Worm (Caenorhabditis elegans) whole organism, mixed stage, embryonic: Measurements from ENCODE around the gene F54E2.1.

Experiments
- M03D4.4 ChIP-seq: sonication (generic microtip); optimal IDR thresholded peaks from 2 replicates; lab custom pipeline; 2017; ENCODE audit warnings: mild to moderate bottlenecking, missing genetic modification characterization, missing compliant biosample characterization
- bed-3 ChIP-seq: fragments of 200-800 bp; sonication (Bioruptor generic); optimal IDR thresholded peaks from 3 replicates; lab custom pipeline; 2018; ENCODE audit warnings: mild to moderate bottlenecking, missing genetic modification characterization, moderate library complexity, missing compliant biosample characterization
- blmp-1 ChIP-seq: fragments of 150-350 bp; optimal IDR thresholded peaks from 2 replicates; lab custom pipeline; 2014; ENCODE audit warnings: missing biosample characterization, missing genetic modification characterization
- ceh-39 ChIP-seq: fragments of 150-350 bp; optimal IDR thresholded peaks from 2 replicates; lab custom pipeline; 2014; ENCODE audit warnings: missing biosample characterization, missing genetic modification characterization
- ceh-43 ChIP-seq: fragments of 200-800 bp; sonication (Bioruptor generic); optimal IDR thresholded peaks from 2 replicates; lab custom pipeline; 2018; ENCODE audit warnings: mild to moderate bottlenecking, missing genetic modification characterization, moderate library complexity, missing compliant biosample characterization
- ceh-83 ChIP-seq: fragments of 200-800 bp; sonication (Bioruptor generic); optimal IDR thresholded peaks from 2 replicates; lab custom pipeline; 2018; ENCODE audit warnings: mild to moderate bottlenecking, missing genetic modification characterization, missing compliant biosample characterization
- ces-1 ChIP-seq: fragments of 150-350 bp; optimal IDR thresholded peaks from 2 replicates; lab custom pipeline; 2014; ENCODE audit warnings: missing biosample characterization, missing genetic modification reagents, missing genetic modification characterization
- drap-1 ChIP-seq: fragments of 200-800 bp; sonication (Bioruptor generic); optimal IDR thresholded peaks from 3 replicates; lab custom pipeline; 2018; ENCODE audit warnings: mild to moderate bottlenecking, missing genetic modification characterization, missing compliant biosample characterization
- elt-1 ChIP-seq: sonication (generic microtip); optimal IDR thresholded peaks from 2 replicates; lab custom pipeline; 2017; ENCODE audit warnings: missing genetic modification characterization, mild to moderate bottlenecking, missing compliant biosample characterization, antibody characterized with exemption, moderate library complexity, borderline replicate concordance; ENCODE audit not compliant: insufficient read depth
- elt-3 ChIP-seq: fragments of 150-350 bp; optimal IDR thresholded peaks from 2 replicates; lab custom pipeline; 2014; ENCODE audit warnings: missing biosample characterization, missing genetic modification characterization
- flh-1 ChIP-seq: fragments of 200-800 bp; sonication (Bioruptor generic); optimal IDR thresholded peaks from 2 replicates; lab custom pipeline; 2018; ENCODE audit warnings: mild to moderate bottlenecking, missing genetic modification characterization, moderate library complexity, missing compliant biosample characterization
- ham-2 ChIP-seq: fragments of 200-800 bp; sonication (Bioruptor generic); optimal IDR thresholded peaks from 2 replicates; lab custom pipeline; 2018; ENCODE audit warnings: mild to moderate bottlenecking, missing genetic modification characterization, missing compliant biosample characterization
- hlh-1 ChIP-seq: fragments of 150-350 bp; optimal IDR thresholded peaks from 2 replicates; lab custom pipeline; 2014; ENCODE audit warnings: missing biosample characterization, missing genetic modification reagents, missing genetic modification characterization
- lin-13 ChIP-seq: fragments of 150-350 bp; optimal IDR thresholded peaks from 2 replicates; lab custom pipeline; 2014; ENCODE audit warnings: missing biosample characterization, missing genetic modification characterization
- lin-32 ChIP-seq: fragments of 200-800 bp; sonication (Bioruptor generic); optimal IDR thresholded peaks from 2 replicates; lab custom pipeline; 2018; ENCODE audit warnings: mild to moderate bottlenecking, missing genetic modification characterization, missing compliant biosample characterization
- mab-5 ChIP-seq: fragments of 150-350 bp; optimal IDR thresholded peaks from 2 replicates; lab custom pipeline; 2014; ENCODE audit warnings: missing biosample characterization, missing genetic modification characterization
- mep-1 ChIP-seq: fragments of 150-350 bp; optimal IDR thresholded peaks from 2 replicates; lab custom pipeline; 2017; ENCODE audit warnings: missing biosample characterization, missing genetic modification reagents, missing genetic modification characterization, inconsistent platforms
- mls-2 ChIP-seq: sonication (generic microtip); optimal IDR thresholded peaks from 2 replicates; lab custom pipeline; 2016; ENCODE audit warnings: mild to moderate bottlenecking, missing genetic modification characterization, moderate library complexity, missing compliant biosample characterization
- nhr-12 ChIP-seq: fragments of 150-350 bp; optimal IDR thresholded peaks from 2 replicates; lab custom pipeline; 2014; ENCODE audit warnings: missing biosample characterization, missing genetic modification characterization
- nhr-2 ChIP-seq: fragments of 150-350 bp; optimal IDR thresholded peaks from 2 replicates; lab custom pipeline; 2014; ENCODE audit warnings: missing biosample characterization, missing genetic modification characterization
- nhr-237 ChIP-seq: fragments of 150-350 bp; optimal IDR thresholded peaks from 2 replicates; lab custom pipeline; 2014; ENCODE audit warnings: missing biosample characterization, missing genetic modification characterization
- nhr-28 ChIP-seq: fragments of 150-350 bp; optimal IDR thresholded peaks from 2 replicates; lab custom pipeline; 2014; ENCODE audit warnings: missing biosample characterization, missing genetic modification characterization
- nhr-76 ChIP-seq: sonication (generic microtip); optimal IDR thresholded peaks from 2 replicates; lab custom pipeline; 2017; ENCODE audit warnings: missing biosample characterization, missing genetic modification characterization
- pha-4 ChIP-seq: fragments of 150-350 bp; optimal IDR thresholded peaks from 2 replicates; lab custom pipeline; 2018; ENCODE audit warnings: missing biosample characterization, missing genetic modification reagents, missing genetic modification characterization
- sem-2 ChIP-seq: fragments of 200-800 bp; sonication (Bioruptor generic); optimal IDR thresholded peaks from 2 replicates; lab custom pipeline; 2018; ENCODE audit warnings: mild to moderate bottlenecking, missing genetic modification characterization, missing compliant biosample characterization
- snpc-4 ChIP-seq: fragments of 150-350 bp; optimal IDR thresholded peaks from 2 replicates; lab custom pipeline; 2014; ENCODE audit warnings: missing biosample characterization, missing genetic modification characterization
- sptf-1 ChIP-seq: sonication (generic microtip); optimal IDR thresholded peaks from 2 replicates; lab custom pipeline; 2017; ENCODE audit warnings: mild to moderate bottlenecking, missing genetic modification characterization, moderate library complexity, missing compliant biosample characterization
- tbx-8 ChIP-seq: fragments of 200-800 bp; sonication (Bioruptor generic); optimal IDR thresholded peaks from 2 replicates; lab custom pipeline; 2018; ENCODE audit warnings: mild to moderate bottlenecking, missing genetic modification characterization, moderate library complexity, missing compliant biosample characterization
- unc-120 ChIP-seq: sonication (generic microtip); optimal IDR thresholded peaks from 2 replicates; lab custom pipeline; 2017; ENCODE audit warnings: missing genetic modification characterization, missing compliant biosample characterization; ENCODE audit not compliant: poor library complexity, severe bottlenecking
- unc-39 ChIP-seq: fragments of 150-350 bp; optimal IDR thresholded peaks from 2 replicates; lab custom pipeline; 2014; ENCODE audit warnings: missing biosample characterization, missing genetic modification characterization
- unc-62 ChIP-seq: fragments of 150-350 bp; optimal IDR thresholded peaks from 2 replicates; lab custom pipeline; 2014; ENCODE audit warnings: missing biosample characterization, missing genetic modification reagents, missing genetic modification characterization
- zip-8 ChIP-seq: fragments of 150-350 bp; optimal IDR thresholded peaks from 2 replicates; lab custom pipeline; 2014; ENCODE audit warnings: missing biosample characterization, missing genetic modification characterization

The F54E2.1 gene

DNA sequence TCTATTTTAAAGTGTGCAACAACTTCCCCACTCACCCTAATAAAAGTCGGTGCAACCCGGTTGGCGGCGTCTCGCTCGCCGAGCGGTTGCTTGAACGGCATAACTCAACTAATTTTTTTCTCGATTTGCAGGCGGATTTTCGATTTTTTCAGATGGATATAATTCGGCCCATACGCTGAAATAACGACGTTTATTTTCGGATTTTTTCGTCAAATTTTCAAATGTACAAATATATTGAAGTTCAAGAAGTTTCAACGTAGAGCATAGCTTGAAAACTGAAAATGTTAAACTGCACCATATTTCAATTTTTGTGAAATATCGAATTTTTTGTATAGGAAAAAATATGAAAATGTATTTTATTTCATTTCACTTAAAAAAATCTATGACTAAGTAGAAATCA, 2.4 kb upstream of the F54E2.1 start, which contains the start of gene ketn-1:
Gene ketn-1, minus strand, starts transcription at position 101 of the 400 bp plus-strand sequence.
- TF ChIP-seq tbx-8 (GFP tag; lab: Kevin White, UChicago) (no peak), ceh-83 (no peak), flh-1 (no peak), sptf-1 (tag; lab: Kevin White, UChicago) (no peak), M03D4.4 (no peak), ham-2 (GFP tag; lab: Kevin White, UChicago) (no peak), sem-2 (GFP tag; lab: Kevin White, UChicago) (no peak), bed-3 (GFP tag; lab: Kevin White, UChicago) (no peak), pha-4 (no peak), ces-1 (GFP tag; lab: Kevin White, UChicago) (no peak), nhr-28 (tag; lab: Kevin White, UChicago) (no peak), blmp-1 (tag; lab: Kevin White, UChicago) (no peak), unc-62 (GFP tag; lab: Kevin White, UChicago) (no peak), mep-1 (no peak), elt-3 (tag; lab: Kevin White, UChicago) (no peak), lin-13 (tag; lab: Kevin White, UChicago) (no peak), mab-5 (tag; lab: Kevin White, UChicago) (no peak), ceh-39 (tag; lab: Kevin White, UChicago) (no peak)

DNA sequence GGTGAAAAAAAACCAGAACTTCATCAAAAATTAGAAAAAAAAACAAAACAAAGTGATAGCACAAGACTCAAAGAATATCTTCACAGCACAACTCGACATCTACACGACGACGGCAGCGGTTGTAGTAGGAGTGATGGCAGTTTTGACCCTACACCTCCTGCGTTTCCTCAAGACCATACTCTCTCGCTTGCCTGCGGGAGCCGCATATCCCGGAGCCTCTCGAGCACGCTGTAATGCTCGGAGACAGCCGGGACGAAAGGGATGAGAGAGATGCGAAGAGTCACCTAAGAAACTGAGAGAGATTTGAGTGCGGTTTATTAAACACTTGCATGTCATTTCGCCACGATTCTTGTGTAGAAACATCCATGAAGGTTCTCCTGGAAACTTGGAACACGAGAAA, 755 bp upstream of the F54E2.1 start:
- no peak for TF ChIP-seq ceh-83
- TF ChIP-seq unc-120 (tag; lab: Kevin White, UChicago) = peak; percentile 46
- TF ChIP-seq hlh-1 (tag; lab: Kevin White, UChicago) = peak; percentile 32
- TF ChIP-seq mep-1 = no peak
- TF ChIP-seq unc-62 (GFP tag; lab: Kevin White, UChicago) = no peak

DNA sequence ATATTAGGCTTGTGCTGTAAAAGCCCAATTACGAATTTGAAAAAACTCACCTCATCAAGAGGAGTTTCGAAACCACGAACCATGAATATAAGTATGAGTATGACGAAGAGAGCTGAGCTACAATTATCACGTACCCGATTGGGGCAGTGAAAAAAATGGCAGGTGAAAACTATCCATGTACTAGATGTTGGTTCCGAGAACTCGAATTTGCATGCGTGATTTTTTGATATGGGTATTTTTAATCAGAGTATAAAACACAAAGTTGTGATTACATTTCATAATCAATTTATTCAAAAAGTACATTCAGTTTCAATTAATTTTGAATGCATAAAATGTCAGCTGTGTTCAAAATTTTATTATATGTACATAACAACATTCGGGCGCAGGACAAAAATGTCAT, 3.7 kb downstream of the F54E2.1 start, which contains the start of gene F54E2.9:
Gene F54E2.9, minus strand, starts transcription at position 132 of the 400 bp plus-strand sequence.
- TF ChIP-seq drap-1 = no peak
- no peak for TF ChIP-seq mls-2 (tag; lab: Kevin White, UChicago)
- no peak for TF ChIP-seq nhr-2 (tag; lab: Kevin White, UChicago)
- no peak for TF ChIP-seq ceh-83
- TF ChIP-seq flh-1 = no peak
- TF ChIP-seq ceh-43 = no peak
- TF ChIP-seq snpc-4 (tag; lab: Kevin White, UChicago) = no peak
- TF ChIP-seq elt-3 (tag; lab: Kevin White, UChicago) = no peak
- TF ChIP-seq nhr-237 (tag; lab: Kevin White, UChicago) = no peak
- TF ChIP-seq nhr-12 (tag; lab: Kevin White, UChicago) = no peak
- no peak for TF ChIP-seq unc-39
- no peak for TF ChIP-seq M03D4.4
- no peak for TF ChIP-seq hlh-1 (tag; lab: Kevin White, UChicago)
- no peak for TF ChIP-seq blmp-1 (tag; lab: Kevin White, UChicago)

DNA sequence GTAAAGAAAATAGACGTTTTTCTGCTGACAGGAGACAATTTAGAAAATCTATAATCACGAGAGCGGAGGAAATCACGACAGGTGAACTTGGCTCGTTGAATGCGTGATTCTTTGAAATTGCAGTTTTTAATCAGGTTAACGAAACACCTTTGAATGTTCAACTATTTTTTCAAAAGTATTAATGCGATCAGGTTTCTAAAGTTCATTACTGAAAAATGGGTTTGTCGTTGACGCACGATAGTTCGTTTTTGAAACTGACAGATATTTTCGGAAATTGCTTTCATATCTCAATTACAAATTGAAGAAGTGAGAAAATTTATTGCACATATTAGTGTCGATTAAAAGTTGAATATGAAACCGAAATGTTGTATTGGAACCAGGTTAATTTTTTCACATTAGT, 5.8 kb downstream of the F54E2.1 start, which contains the start of gene F54E2.5:
Gene F54E2.5, minus strand, starts transcription at position 101 of the 400 bp plus-strand sequence.
- TF ChIP-seq nhr-12 (tag; lab: Kevin White, UChicago) (no peak), sptf-1 (tag; lab: Kevin White, UChicago) (no peak), ham-2 (GFP tag; lab: Kevin White, UChicago) (no peak), ceh-43 (no peak), nhr-2 (tag; lab: Kevin White, UChicago) (no peak), zip-8 (tag; lab: Kevin White, UChicago) (no peak), ceh-39 (tag; lab: Kevin White, UChicago) (no peak), unc-62 (GFP tag; lab: Kevin White, UChicago) (no peak)

DNA sequence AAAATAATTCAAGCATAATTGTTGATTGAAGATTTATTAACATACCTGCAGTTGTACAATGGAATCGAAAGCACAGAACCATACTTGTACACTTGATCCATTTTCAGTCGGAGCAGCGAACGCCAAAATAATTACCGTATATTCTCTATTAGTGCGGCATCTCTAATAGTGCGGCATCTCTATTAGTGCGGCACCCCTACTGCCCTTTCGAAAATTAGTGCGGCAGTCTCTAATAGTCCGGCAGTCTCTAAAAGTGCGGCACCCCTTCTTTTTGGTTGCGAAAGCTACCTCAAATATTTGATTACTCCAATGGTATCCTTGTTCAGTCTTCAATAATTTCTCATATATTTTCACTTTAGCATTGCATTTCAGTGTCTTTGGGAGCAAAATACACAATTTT, 7.9 kb downstream of the F54E2.1 start, which contains the start of gene srt-34:
Gene srt-34, minus strand, starts transcription at position 101 of the 400 bp plus-strand sequence.
- TF ChIP-seq pha-4 (no peak), ceh-39 (tag; lab: Kevin White, UChicago) (no peak), snpc-4 (tag; lab: Kevin White, UChicago) (no peak), elt-1 (no peak), ceh-83 (no peak), nhr-76 (tag; lab: Kevin White, UChicago) (no peak), unc-120 (tag; lab: Kevin White, UChicago) (no peak), drap-1 (no peak), mls-2 (tag; lab: Kevin White, UChicago) (no peak), sptf-1 (tag; lab: Kevin White, UChicago) (no peak), nhr-237 (tag; lab: Kevin White, UChicago) (no peak), sem-2 (GFP tag; lab: Kevin White, UChicago) (no peak), tbx-8 (GFP tag; lab: Kevin White, UChicago) (no peak), mep-1 (no peak), lin-32 (GFP tag; lab: Kevin White, UChicago) (no peak), nhr-28 (tag; lab: Kevin White, UChicago) (no peak)
- TF ChIP-seq, all 35 proteins: peak for 0
